Worm (Caenorhabditis elegans) whole organism, L1 larva: ENCODE data around the gene ztf-27.
A peak's percentile ranks its signal among the peaks of the same experiment; 100 is the strongest.

Experiments used
- C04F5.9 ChIP-seq: sonication (generic microtip); optimal IDR thresholded peaks from 2 replicates; lab custom pipeline; 2016; ENCODE audit warnings: missing genetic modification characterization, missing compliant biosample characterization
- C16A3.4 ChIP-seq: fragments of 150-350 bp; optimal IDR thresholded peaks from 2 replicates; lab custom pipeline; 2014; ENCODE audit warnings: missing biosample characterization, missing genetic modification characterization
- C34B4.2 ChIP-seq: sonication (generic microtip); optimal IDR thresholded peaks from 2 replicates; lab custom pipeline; 2017; ENCODE audit warnings: mild to moderate bottlenecking, missing genetic modification characterization, missing compliant biosample characterization
- F16B12.6 ChIP-seq: fragments of 150-350 bp; optimal IDR thresholded peaks from 2 replicates; lab custom pipeline; 2014; ENCODE audit warnings: missing biosample characterization, missing genetic modification characterization
- aly-2 ChIP-seq: fragments of 150-350 bp; optimal IDR thresholded peaks from 2 replicates; lab custom pipeline; 2014; ENCODE audit warnings: missing biosample characterization, missing genetic modification characterization
- ama-1 ChIP-seq: fragments of 150-350 bp; optimal IDR thresholded peaks from 2 replicates; lab custom pipeline; 2014
- blmp-1 ChIP-seq: fragments of 150-350 bp; optimal IDR thresholded peaks from 2 replicates; lab custom pipeline; 2014; ENCODE audit warnings: missing biosample characterization, missing genetic modification characterization
- ceh-8 ChIP-seq: fragments of 200-800 bp; sonication (Bioruptor generic); optimal IDR thresholded peaks from 2 replicates; lab custom pipeline; 2018; ENCODE audit warnings: mild to moderate bottlenecking, missing genetic modification characterization, moderate library complexity, missing compliant biosample characterization
- ceh-82 ChIP-seq, 3 experiments: fragments of 150-350 bp in 1 of 3; sonication (generic microtip) in 2 of 3; optimal IDR thresholded peaks; 2 replicates each; lab custom pipeline; 2014 to 2017; ENCODE audit warnings: missing biosample characterization in 3 of 3, missing genetic modification characterization in 3 of 3
- ceh-90 ChIP-seq: sonication (generic microtip); optimal IDR thresholded peaks from 2 replicates; lab custom pipeline; 2016; ENCODE audit warnings: missing genetic modification characterization, missing compliant biosample characterization
- ces-1 ChIP-seq: fragments of 150-350 bp; optimal IDR thresholded peaks from 2 replicates; lab custom pipeline; 2014; ENCODE audit warnings: missing biosample characterization, missing genetic modification reagents, missing genetic modification characterization
- dpl-1 ChIP-seq, 3 experiments: fragments of 150-350 bp in 2 of 3; sonication (generic microtip) in 1 of 3; optimal IDR thresholded peaks; 2 replicates each; lab custom pipeline; 2014 to 2017; ENCODE audit warnings: missing biosample characterization in 3 of 3, missing genetic modification characterization in 3 of 3, missing genetic modification reagents in 3 of 3
- dsc-1 ChIP-seq: sonication (generic microtip); optimal IDR thresholded peaks from 2 replicates; lab custom pipeline; 2016; ENCODE audit warnings: mild to moderate bottlenecking, missing genetic modification characterization, missing compliant biosample characterization
- efl-1 ChIP-seq, 4 experiments: fragments of 150-350 bp; optimal IDR thresholded peaks in 3 of 4; peaks in 1 of 4; 1 replicate in 1 of 4; 2 replicates in 3 of 4; lab custom pipeline; 2014; ENCODE audit warnings: missing biosample characterization in 2 of 4, missing genetic modification characterization in 2 of 4, missing genetic modification reagents in 2 of 4
- efl-3 ChIP-seq: fragments of 200-800 bp; sonication (Bioruptor generic); optimal IDR thresholded peaks from 2 replicates; lab custom pipeline; 2018; ENCODE audit warnings: mild to moderate bottlenecking, missing genetic modification characterization, missing compliant biosample characterization
- egl-13 ChIP-seq: sonication (generic microtip); optimal IDR thresholded peaks from 2 replicates; lab custom pipeline; 2016; ENCODE audit warnings: missing genotype, missing genetic modification reagents, missing genetic modification characterization, missing compliant biosample characterization
- grh-1 ChIP-seq: fragments of 200-800 bp; sonication (Bioruptor generic); IDR thresholded peaks from 2 replicates; pipeline ENCODE4 v1.3.6; 2022; ENCODE audit warnings: missing genetic modification reagents, missing genetic modification characterization, missing compliant biosample characterization
- hlh-4 ChIP-seq: sonication (generic microtip); optimal IDR thresholded peaks from 2 replicates; lab custom pipeline; 2016; ENCODE audit warnings: mild to moderate bottlenecking, missing genetic modification characterization, missing compliant biosample characterization
- hpl-2 ChIP-seq: fragments of 150-350 bp; optimal IDR thresholded peaks from 2 replicates; lab custom pipeline; 2014; ENCODE audit warnings: missing biosample characterization, missing genetic modification reagents, missing genetic modification characterization
- isw-1 ChIP-seq: fragments of 200-800 bp; sonication (Bioruptor generic); IDR thresholded peaks from 2 replicates; pipeline ENCODE4 v1.3.6; 2022; ENCODE audit warnings: missing genetic modification characterization, missing compliant biosample characterization
- jun-1 ChIP-seq: fragments of 150-350 bp; optimal IDR thresholded peaks from 2 replicates; lab custom pipeline; 2014; ENCODE audit warnings: missing biosample characterization, missing genetic modification reagents, missing genetic modification characterization
- lin-13 ChIP-seq: fragments of 150-350 bp; optimal IDR thresholded peaks from 2 replicates; lab custom pipeline; 2014; ENCODE audit warnings: missing biosample characterization, missing genetic modification reagents, missing genetic modification characterization
- lin-39 ChIP-seq: fragments of 150-350 bp; optimal IDR thresholded peaks from 2 replicates; lab custom pipeline; 2014; ENCODE audit warnings: missing biosample characterization, missing genetic modification reagents, missing genetic modification characterization
- lir-3 ChIP-seq: sonication (generic microtip); optimal IDR thresholded peaks from 2 replicates; lab custom pipeline; 2016; ENCODE audit warnings: mild to moderate bottlenecking, missing genetic modification characterization, moderate library complexity, missing compliant biosample characterization; ENCODE audit not compliant: poor library complexity
- mab-9 ChIP-seq: fragments of 200-800 bp; sonication (Bioruptor generic); IDR thresholded peaks from 2 replicates; pipeline ENCODE4 v1.3.6; 2022; ENCODE audit warnings: missing genetic modification reagents, missing genetic modification characterization, missing compliant biosample characterization
- mef-2 ChIP-seq: fragments of 150-350 bp; optimal IDR thresholded peaks from 2 replicates; lab custom pipeline; 2014; ENCODE audit warnings: missing biosample characterization, missing genetic modification characterization
- nhr-11 ChIP-seq: fragments of 150-350 bp; optimal IDR thresholded peaks from 2 replicates; lab custom pipeline; 2014; ENCODE audit warnings: missing biosample characterization, missing genetic modification characterization
- nhr-19 ChIP-seq: fragments of 200-800 bp; sonication (Bioruptor generic); conservative IDR thresholded peaks from 2 replicates; pipeline ENCODE4 v1.3.6; 2022; ENCODE audit warnings: missing genetic modification characterization, missing compliant biosample characterization
- nhr-20 ChIP-seq: sonication (generic microtip); optimal IDR thresholded peaks from 2 replicates; lab custom pipeline; 2016; ENCODE audit warnings: mild to moderate bottlenecking, missing genetic modification characterization, missing compliant biosample characterization
- nhr-47 ChIP-seq: sonication (generic microtip); optimal IDR thresholded peaks from 2 replicates; lab custom pipeline; 2016; ENCODE audit warnings: mild to moderate bottlenecking, missing genetic modification characterization, moderate library complexity, missing compliant biosample characterization
- nhr-71 ChIP-seq: sonication (generic microtip); optimal IDR thresholded peaks from 2 replicates; lab custom pipeline; 2016; ENCODE audit warnings: mild to moderate bottlenecking, missing genetic modification characterization, moderate library complexity, missing compliant biosample characterization
- nhr-76 ChIP-seq: sonication (generic microtip); optimal IDR thresholded peaks from 2 replicates; lab custom pipeline; 2017; ENCODE audit warnings: missing biosample characterization, missing genetic modification characterization
- nhr-77 ChIP-seq: fragments of 150-350 bp; optimal IDR thresholded peaks from 2 replicates; lab custom pipeline; 2014; ENCODE audit warnings: missing biosample characterization, missing genetic modification characterization
- nhr-84 ChIP-seq: sonication (generic microtip); optimal IDR thresholded peaks from 2 replicates; lab custom pipeline; 2017; ENCODE audit warnings: missing biosample characterization, missing genetic modification characterization
- nhr-85 ChIP-seq: sonication (generic microtip); peaks from one replicate; lab custom pipeline; 2016; ENCODE audit warnings: missing genetic modification characterization, inconsistent platforms, missing compliant biosample characterization
- pax-3 ChIP-seq: fragments of 200-800 bp; sonication (Bioruptor generic); optimal IDR thresholded peaks from 2 replicates; lab custom pipeline; 2018; ENCODE audit warnings: mild to moderate bottlenecking, missing genetic modification characterization, moderate library complexity, missing compliant biosample characterization
- pqm-1 ChIP-seq: sonication (generic microtip); optimal IDR thresholded peaks from 3 replicates; lab custom pipeline; 2017; ENCODE audit warnings: missing biosample characterization, missing genetic modification characterization
- rnt-1 ChIP-seq: sonication (generic microtip); optimal IDR thresholded peaks from 2 replicates; lab custom pipeline; 2016; ENCODE audit warnings: mild to moderate bottlenecking, missing genetic modification characterization, moderate library complexity, missing compliant biosample characterization
- skn-1 ChIP-seq: fragments of 150-350 bp; optimal IDR thresholded peaks from 2 replicates; lab custom pipeline; 2014; ENCODE audit warnings: missing biosample characterization, missing genetic modification characterization
- snpc-4 ChIP-seq: fragments of 150-350 bp; optimal IDR thresholded peaks from 2 replicates; lab custom pipeline; 2014; ENCODE audit warnings: missing biosample characterization, missing genetic modification characterization
- swsn-7 ChIP-seq: sonication (generic microtip); optimal IDR thresholded peaks from 2 replicates; lab custom pipeline; 2016; ENCODE audit warnings: missing genetic modification characterization, missing compliant biosample characterization
- tlp-1 ChIP-seq: fragments of 150-350 bp; optimal IDR thresholded peaks from 2 replicates; lab custom pipeline; 2014; ENCODE audit warnings: missing biosample characterization, missing genetic modification characterization
- unc-30 ChIP-seq: sonication (generic microtip); optimal IDR thresholded peaks from 2 replicates; lab custom pipeline; 2017; ENCODE audit warnings: missing biosample characterization, missing genetic modification characterization
- unc-62 ChIP-seq: fragments of 150-350 bp; optimal IDR thresholded peaks from 2 replicates; lab custom pipeline; 2014; ENCODE audit warnings: missing biosample characterization, missing genetic modification reagents, missing genetic modification characterization
- xbp-1 ChIP-seq: sonication (generic microtip); optimal IDR thresholded peaks from 2 replicates; lab custom pipeline; 2016; ENCODE audit warnings: missing genetic modification characterization, missing compliant biosample characterization
- zag-1 ChIP-seq: fragments of 150-350 bp; optimal IDR thresholded peaks from 2 replicates; lab custom pipeline; 2014; ENCODE audit warnings: missing biosample characterization, missing genetic modification characterization

ztf-27 gene

ce11 chrII:10389776-10390175, 4.6 kb downstream of the ztf-27 start (continued):
- TF ChIP-seq hlh-4 (no peak), nhr-76 (tag; lab: Kevin White, UChicago) (no peak), aly-2 (no peak), zag-1 (tag; lab: Kevin White, UChicago) (no peak), ces-1 (no peak), lir-3 (tag; lab: Kevin White, UChicago) (no peak), grh-1 (no peak), nhr-19 (peak; percentile 86), nhr-11 (no peak), C16A3.4 (tag; lab: Kevin White, UChicago) (peak; percentile 9), dsc-1 (tag; lab: Kevin White, UChicago) (no peak), F16B12.6 (tag; lab: Kevin White, UChicago) (no peak), ceh-90 (tag; lab: Kevin White, UChicago) (no peak), xbp-1 (tag; lab: Kevin White, UChicago) (no peak), lin-13 (GFP tag; lab: Kevin White, UChicago) (no peak), egl-13 (tag; lab: Kevin White, UChicago) (no peak), efl-3 (no peak), unc-30 (tag; lab: Kevin White, UChicago) (no peak), nhr-71 (tag; lab: Kevin White, UChicago) (peak; percentile 55), ama-1 (lab: Kevin White, UChicago) (peak; percentile 54), nhr-77 (tag; lab: Kevin White, UChicago) (peak; percentile 0), pax-3 (tag; lab: Kevin White, UChicago) (no peak), C04F5.9 (tag; lab: Kevin White, UChicago) (no peak), ceh-8 (no peak), mab-9 (GFP tag; lab: Robert Waterston, UW) (no peak), C34B4.2 (tag; lab: Kevin White, UChicago) (no peak), mef-2 (no peak), nhr-84 (tag; lab: Kevin White, UChicago) (no peak), pqm-1 (tag; lab: Kevin White, UChicago) (no peak), tlp-1 (no peak), nhr-20 (tag; lab: Kevin White, UChicago) (peak; percentile 63), unc-62 (GFP tag; lab: Kevin White, UChicago) (no peak), dpl-1 (GFP tag; optimal IDR thresholded peaks at IDR 0.05; lab: Kevin White, UChicago) (no peak), swsn-7 (tag; lab: Kevin White, UChicago) (peak; percentile 17), lin-39 (tag; lab: Kevin White, UChicago) (no peak), skn-1 (no peak), ceh-82 (tag; optimal IDR thresholded peaks at IDR 0.05; lab: Kevin White, UChicago) (no peak), nhr-85 (tag; lab: Kevin White, UChicago) (peak; percentile 11), isw-1 (GFP tag; lab: Robert Waterston, UW) (no peak), efl-1 (optimal IDR thresholded peaks at IDR 0.05; lab: Kevin White, UChicago) (no peak), efl-1 (GFP tag; optimal IDR thresholded peaks at IDR 0.05 in 1 of 2; lab: Kevin White, UChicago) (peak in 1 of 2 experiments; percentile 93), snpc-4 (tag; lab: Kevin White, UChicago) (no peak), nhr-47 (no peak), rnt-1 (tag; lab: Kevin White, UChicago) (peak; percentile 38), jun-1 (tag; lab: Kevin White, UChicago) (peak; percentile 51), blmp-1 (tag; lab: Kevin White, UChicago) (peak; percentile 32), hpl-2 (no peak)
